Fruit fly (Drosophila melanogaster): ENCODE results near the gene Sry-delta.

Sry-delta gene

DNA sequence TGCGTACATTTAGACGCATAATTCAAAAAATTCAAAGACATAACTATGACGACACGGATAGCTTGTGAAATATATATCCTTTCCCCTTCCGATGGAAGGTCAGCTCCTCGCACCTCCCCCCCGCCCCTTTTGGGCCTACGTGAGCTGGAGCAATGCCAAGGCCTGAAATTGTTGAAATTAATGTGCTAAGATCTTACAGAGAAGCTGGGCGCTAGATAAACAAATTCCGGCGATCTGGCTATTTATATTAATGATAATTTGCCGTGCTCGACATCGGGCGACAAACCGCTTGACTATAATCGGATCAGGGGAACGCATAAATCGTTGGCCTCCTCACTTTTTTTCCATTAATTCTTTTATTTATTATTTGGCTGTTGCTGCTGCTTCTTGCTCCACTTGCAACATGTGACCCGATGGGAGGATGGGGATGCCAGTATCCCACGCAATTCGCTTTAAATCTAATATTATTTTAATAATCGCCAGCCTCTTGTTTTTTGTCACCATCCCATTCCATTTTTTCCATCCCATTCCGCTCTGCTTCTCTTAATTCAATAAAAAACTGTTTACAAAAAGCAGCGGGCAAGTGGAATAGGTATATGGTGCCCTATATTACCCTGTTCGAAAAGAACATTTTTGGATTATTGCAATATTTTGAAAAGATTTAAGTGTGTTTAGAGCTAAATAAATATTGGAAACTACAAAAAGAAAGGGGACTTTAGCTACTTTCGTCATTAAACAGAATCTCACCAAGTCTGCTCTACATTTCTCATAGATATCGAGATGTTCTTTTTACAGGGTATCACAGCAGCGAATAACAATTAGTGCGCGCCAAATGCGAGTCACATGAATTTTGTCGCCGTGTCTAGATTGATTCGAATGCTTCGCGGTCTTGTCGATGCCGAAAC lies 48.9 kb downstream of the Sry-delta start (continued):
- no peak for TF ChIP-seq Fer1 (GFP tag; optimal IDR thresholded peaks at IDR 0.05)
- peak; percentile 53 for TF ChIP-seq CG4328 (GFP tag; optimal IDR thresholded peaks at IDR 0.05)
- no peak for TF ChIP-seq CG33213 (GFP tag; optimal IDR thresholded peaks at IDR 0.05)
- TF ChIP-seq zfh1 (GFP tag; IDR thresholded peaks at IDR 0.05) = no peak
- no peak for TF ChIP-seq Lhr (GFP tag; optimal IDR thresholded peaks at IDR 0.05)
- no peak for TF ChIP-seq ci (GFP tag; IDR thresholded peaks at IDR 0.05)
- no peak for TF ChIP-seq pho (GFP tag; optimal IDR thresholded peaks at IDR 0.05)
- TF ChIP-seq Ets65A (GFP tag) = peak; percentile 10
- TF ChIP-seq bbx (GFP tag; IDR thresholded peaks at IDR 0.05; ENCODE audit: partially characterized antibody) = no peak
- peak; percentile 92 for TF ChIP-seq sd (tag; optimal IDR thresholded peaks at IDR 0.05)
- TF ChIP-seq CG3847 (GFP tag; IDR thresholded peaks at IDR 0.05) = no peak
- TF ChIP-seq D19B (GFP tag; optimal IDR thresholded peaks at IDR 0.05) = peak; percentile 91
- TF ChIP-seq CG10543 (GFP tag; optimal IDR thresholded peaks at IDR 0.05) = peak; percentile 13
- no peak for TF ChIP-seq CG13123 (GFP tag; optimal IDR thresholded peaks at IDR 0.05)
- TF ChIP-seq CrebB (tag; optimal IDR thresholded peaks at IDR 0.05) = no peak
- no peak for TF ChIP-seq Xbp1 (GFP tag; optimal IDR thresholded peaks at IDR 0.05)
- TF ChIP-seq ftz-f1 (GFP tag; optimal IDR thresholded peaks at IDR 0.05) = peak; percentile 84
- no peak for TF ChIP-seq HmgZ (tag; optimal IDR thresholded peaks at IDR 0.05)
- TF ChIP-seq cwo (GFP tag; optimal IDR thresholded peaks at IDR 0.05) = peak; percentile 62
- TF ChIP-seq sug (tag; optimal IDR thresholded peaks at IDR 0.05) = no peak
- no peak for TF ChIP-seq onecut (GFP tag; IDR thresholded peaks at IDR 0.05)

DNA sequence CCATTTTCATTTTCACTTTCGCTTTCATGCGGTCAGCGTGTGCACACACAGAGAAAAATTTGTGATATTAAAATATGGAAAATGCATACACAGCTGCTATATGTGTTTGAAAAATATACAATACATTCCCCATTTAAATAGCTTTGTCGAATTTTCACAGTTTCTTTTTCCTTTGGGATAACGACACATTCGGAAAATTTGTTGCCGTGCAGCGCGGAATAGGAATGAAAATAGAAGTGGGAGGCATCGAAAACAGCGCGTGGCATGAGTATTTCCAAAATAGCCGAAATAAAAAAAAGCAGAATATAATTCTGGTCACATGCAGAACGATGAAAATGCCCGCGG lies 49.5 kb downstream of the Sry-delta start:
- TF ChIP-seq bbx (GFP tag; IDR thresholded peaks at IDR 0.05; ENCODE audit: partially characterized antibody) (no peak), CG2202 (tag; optimal IDR thresholded peaks at IDR 0.05) (peak; percentile 59), Drgx (GFP tag; IDR thresholded peaks at IDR 0.05) (peak; percentile 83), Dbx (GFP tag; IDR thresholded peaks at IDR 0.05) (peak; percentile 90), CG10959 (GFP tag; IDR thresholded peaks at IDR 0.05) (peak; percentile 81), B-H2 (GFP tag; optimal IDR thresholded peaks at IDR 0.05) (peak; percentile 72), Usf (GFP tag; optimal IDR thresholded peaks at IDR 0.05) (peak; percentile 12), CG17186 (GFP tag; optimal IDR thresholded peaks at IDR 0.05) (peak; percentile 28), gsb-n (tag; optimal IDR thresholded peaks at IDR 0.05) (peak; percentile 75), pros (GFP tag; optimal IDR thresholded peaks at IDR 0.05) (no peak), fd96Cb (tag; optimal IDR thresholded peaks at IDR 0.05) (peak; percentile 85), CG11695 (GFP tag; IDR thresholded peaks at IDR 0.05) (peak; percentile 78), her (GFP tag; optimal IDR thresholded peaks at IDR 0.05) (peak; percentile 85), Sry-β (GFP tag; optimal IDR thresholded peaks at IDR 0.05) (no peak), CHES-1-like (GFP tag; optimal IDR thresholded peaks at IDR 0.05) (peak; percentile 89), CG1647 (GFP tag; optimal IDR thresholded peaks at IDR 0.05) (peak; percentile 85), prd (optimal IDR thresholded peaks at IDR 0.05) (no peak), prd (GFP tag; IDR thresholded peaks at IDR 0.05) (peak; percentile 91), gt (GFP tag; IDR thresholded peaks at IDR 0.05) (peak; percentile 62), CG31365 (tag; optimal IDR thresholded peaks at IDR 0.05) (peak; percentile 51), Stat92E (GFP tag; optimal IDR thresholded peaks at IDR 0.05) (no peak), psq (GFP tag; optimal IDR thresholded peaks at IDR 0.05) (peak; percentile 34), YL-1 (GFP tag; optimal IDR thresholded peaks at IDR 0.05) (peak; percentile 16), Mrtf (GFP tag; IDR thresholded peaks at IDR 0.05) (peak; percentile 82), Mes4 (GFP tag; optimal IDR thresholded peaks at IDR 0.05) (peak; percentile 74), bowl (GFP tag; IDR thresholded peaks at IDR 0.05) (peak; percentile 63), CG14965 (GFP tag; optimal IDR thresholded peaks at IDR 0.05; ENCODE audit: borderline replicate concordance) (peak; percentile 63), CG11398 (GFP tag; optimal IDR thresholded peaks at IDR 0.05) (peak; percentile 73), CG3838 (GFP tag; optimal IDR thresholded peaks at IDR 0.05) (peak; percentile 76), CG12104 (GFP tag; optimal IDR thresholded peaks at IDR 0.05) (peak; percentile 67)
